Fruit fly (Drosophila melanogaster) whole organism, embryonic: ENCODE measurements around the gene SclB.
A peak's percentile ranks its signal among the peaks of the same experiment; 100 is the strongest.

Source experiments
- Ada2b ChIP-seq: fragments of 200-800 bp; sonication (Bioruptor generic); IDR thresholded peaks from 2 replicates; pipeline ENCODE4 v1.3.6; 2022; ENCODE audit warnings: missing biosample characterization, missing genetic modification characterization
- CG10267 ChIP-seq: fragments of 200-800 bp; sonication (Bioruptor generic); optimal IDR thresholded peaks from 2 replicates; lab custom pipeline; 2018; ENCODE audit warnings: missing biosample characterization, mild to moderate bottlenecking, missing genetic modification characterization, moderate library complexity
- CG10462 ChIP-seq: fragments of 200-800 bp; sonication (Bioruptor generic); optimal IDR thresholded peaks from 2 replicates; lab custom pipeline; 2016; ENCODE audit warnings: missing biosample characterization, missing genetic modification characterization
- CG10565 ChIP-seq: fragments of 200-800 bp; sonication (Bioruptor generic); optimal IDR thresholded peaks from 3 replicates; lab custom pipeline; 2016; ENCODE audit warnings: missing biosample characterization, mild to moderate bottlenecking, missing genetic modification characterization
- CG11398 ChIP-seq: fragments of 200-800 bp; sonication (Bioruptor generic); optimal IDR thresholded peaks from 2 replicates; lab custom pipeline; 2016; ENCODE audit warnings: missing biosample characterization, missing genetic modification characterization
- CG11560 ChIP-seq: fragments of 200-800 bp; sonication (Bioruptor generic); IDR thresholded peaks from 3 replicates; pipeline ENCODE4 v1.3.6; 2022; ENCODE audit warnings: missing biosample characterization, missing genetic modification characterization
- CG12391 ChIP-seq: fragments of 200-800 bp; sonication (Bioruptor generic); optimal IDR thresholded peaks from 3 replicates; lab custom pipeline; 2018; ENCODE audit warnings: missing biosample characterization, mild to moderate bottlenecking, missing genetic modification characterization, moderate library complexity
- CG12744 ChIP-seq: fragments of 200-800 bp; sonication (Bioruptor generic); optimal IDR thresholded peaks from 2 replicates; lab custom pipeline; 2016; ENCODE audit warnings: missing biosample characterization, missing genetic modification characterization
- CG13296 ChIP-seq: fragments of 200-800 bp; sonication (Bioruptor generic); optimal IDR thresholded peaks from 3 replicates; lab custom pipeline; 2018; ENCODE audit warnings: missing biosample characterization, mild to moderate bottlenecking, missing genetic modification characterization
- CG1529 ChIP-seq: fragments of 200-800 bp; sonication (Bioruptor generic); optimal IDR thresholded peaks from 3 replicates; lab custom pipeline; 2018; ENCODE audit warnings: missing biosample characterization, missing genetic modification characterization
- CG15479 ChIP-seq: fragments of 200-800 bp; sonication (Bioruptor generic); optimal IDR thresholded peaks from 3 replicates; lab custom pipeline; 2019; ENCODE audit warnings: missing biosample characterization, mild to moderate bottlenecking, missing genetic modification characterization, moderate library complexity
- CG16863 ChIP-seq: fragments of 200-800 bp; sonication (Bioruptor generic); optimal IDR thresholded peaks from 3 replicates; lab custom pipeline; 2016; ENCODE audit warnings: missing biosample characterization, missing genetic modification characterization
- CG17186 ChIP-seq: fragments of 200-800 bp; sonication (Bioruptor generic); optimal IDR thresholded peaks from 3 replicates; lab custom pipeline; 2017; ENCODE audit warnings: missing biosample characterization, missing genetic modification reagents, missing genetic modification characterization
- CG18619 ChIP-seq: fragments of 200-800 bp; sonication (Bioruptor generic); optimal IDR thresholded peaks from 3 replicates; lab custom pipeline; 2017; ENCODE audit warnings: missing biosample characterization, mild to moderate bottlenecking, missing genetic modification characterization
- CG2199 ChIP-seq: fragments of 200-800 bp; sonication (Bioruptor generic); IDR thresholded peaks from 3 replicates; pipeline ENCODE4 v1.3.6; 2022; ENCODE audit warnings: missing biosample characterization, missing genetic modification characterization
- CG3065 ChIP-seq: fragments of 200-800 bp; sonication (Bioruptor generic); optimal IDR thresholded peaks from 2 replicates; lab custom pipeline; 2016; ENCODE audit warnings: missing biosample characterization, missing genetic modification characterization
- CG32767 ChIP-seq: fragments of 200-800 bp; sonication (Bioruptor generic); IDR thresholded peaks from 2 replicates; pipeline ENCODE4 v1.3.6; 2022; ENCODE audit warnings: missing biosample characterization, missing genetic modification characterization
- CG34376 ChIP-seq: fragments of 200-800 bp; sonication (Bioruptor generic); optimal IDR thresholded peaks from 2 replicates; lab custom pipeline; 2018; ENCODE audit warnings: missing biosample characterization, mild to moderate bottlenecking, missing genetic modification characterization
- CG6791 ChIP-seq: fragments of 200-800 bp; sonication (Bioruptor generic); IDR thresholded peaks from 3 replicates; pipeline ENCODE4 v1.3.6; 2022; ENCODE audit warnings: missing biosample characterization, missing genetic modification characterization; ENCODE audit not compliant: partially characterized antibody
- CG8388 ChIP-seq: fragments of 200-800 bp; sonication (Bioruptor generic); optimal IDR thresholded peaks from 2 replicates; lab custom pipeline; 2019; ENCODE audit warnings: missing biosample characterization, mild to moderate bottlenecking, missing genetic modification characterization, moderate library complexity
- Dad ChIP-seq: fragments of 200-800 bp; sonication (Bioruptor generic); optimal IDR thresholded peaks from 3 replicates; lab custom pipeline; 2016; ENCODE audit warnings: missing biosample characterization, missing genetic modification characterization
- Ets65A ChIP-seq: fragments of 200-800 bp; sonication (Bioruptor generic); peaks from one replicate; lab custom pipeline; 2016; ENCODE audit warnings: missing biosample characterization, missing genetic modification characterization
- GATAe ChIP-seq: fragments of 200-800 bp; sonication (Bioruptor generic); conservative IDR thresholded peaks from 2 replicates; pipeline ENCODE4 v1.3.6; 2022; ENCODE audit warnings: missing biosample characterization, missing genetic modification characterization
- Hey ChIP-seq: fragments of 200-800 bp; sonication (Bioruptor generic); optimal IDR thresholded peaks from 3 replicates; lab custom pipeline; 2018; ENCODE audit warnings: missing biosample characterization, mild to moderate bottlenecking, missing genetic modification characterization
- HmgZ ChIP-seq: fragments of 200-800 bp; sonication (Bioruptor generic); optimal IDR thresholded peaks from 2 replicates; lab custom pipeline; 2018; ENCODE audit warnings: missing biosample characterization, mild to moderate bottlenecking, missing genetic modification characterization
- Jarid2 ChIP-seq: fragments of 200-800 bp; sonication (Bioruptor generic); optimal IDR thresholded peaks from 3 replicates; lab custom pipeline; 2017; ENCODE audit warnings: mild to moderate bottlenecking, missing biosample characterization, missing genetic modification reagents, missing genetic modification characterization
- Med ChIP-seq: fragments of 200-800 bp; sonication (Bioruptor generic); peaks from one replicate; lab custom pipeline; 2016; ENCODE audit warnings: missing biosample characterization, missing genetic modification characterization, mild to moderate bottlenecking, inconsistent platforms, moderate library complexity
- Pdp1 ChIP-seq, 2 experiments: fragments of 200-800 bp; sonication (Bioruptor generic); optimal IDR thresholded peaks; 3 replicates each; lab custom pipeline; 2016; ENCODE audit warnings: missing biosample characterization in 2 of 2, missing genetic modification characterization in 2 of 2, mild to moderate bottlenecking in 1 of 2, moderate library complexity in 1 of 2
- Rx ChIP-seq: fragments of 200-800 bp; sonication (Bioruptor generic); IDR thresholded peaks from 2 replicates; pipeline ENCODE4 v1.3.6; 2022; ENCODE audit warnings: missing biosample characterization, missing genetic modification characterization
- Sry-β ChIP-seq: fragments of 200-800 bp; sonication (Bioruptor generic); optimal IDR thresholded peaks from 2 replicates; lab custom pipeline; 2018; ENCODE audit warnings: missing biosample characterization, mild to moderate bottlenecking, missing genetic modification characterization, moderate library complexity
- Vsx1 ChIP-seq: fragments of 200-800 bp; sonication (Bioruptor generic); optimal IDR thresholded peaks from 2 replicates; lab custom pipeline; 2017; ENCODE audit warnings: missing biosample characterization, mild to moderate bottlenecking, missing genetic modification characterization, missing genetic modification reagents
- ap ChIP-seq: fragments of 200-800 bp; sonication (Bioruptor generic); IDR thresholded peaks from 2 replicates; pipeline ENCODE4 v1.3.6; 2022; ENCODE audit warnings: missing biosample characterization, missing genetic modification characterization
- chinmo ChIP-seq: fragments of 200-800 bp; sonication (Bioruptor generic); IDR thresholded peaks from 4 replicates; pipeline ENCODE4 v1.3.6; 2022; ENCODE audit warnings: missing biosample characterization, missing genetic modification characterization; ENCODE audit not compliant: partially characterized antibody
- exex ChIP-seq: fragments of 200-800 bp; sonication (Bioruptor generic); optimal IDR thresholded peaks from 4 replicates; lab custom pipeline; 2018; ENCODE audit warnings: missing biosample characterization, mild to moderate bottlenecking, missing genetic modification characterization, moderate library complexity
- grn ChIP-seq: fragments of 200-800 bp; sonication (Bioruptor generic); optimal IDR thresholded peaks from 3 replicates; lab custom pipeline; 2017; ENCODE audit warnings: missing biosample characterization, missing genetic modification characterization
- gt ChIP-seq: fragments of 200-800 bp; sonication (Bioruptor generic); IDR thresholded peaks from 2 replicates; pipeline ENCODE4 v1.3.6; 2022; ENCODE audit warnings: missing biosample characterization, missing genetic modification characterization
- jigr1 ChIP-seq: fragments of 200-800 bp; sonication (Bioruptor generic); IDR thresholded peaks from 3 replicates; pipeline ENCODE4 v1.3.6; 2022; ENCODE audit warnings: missing biosample characterization, missing genetic modification characterization
- knrl ChIP-seq: fragments of 200-800 bp; sonication (Bioruptor generic); IDR thresholded peaks from 3 replicates; pipeline ENCODE4 v1.3.6; 2022; ENCODE audit warnings: missing biosample characterization, missing genetic modification characterization; ENCODE audit not compliant: partially characterized antibody
- maf-S ChIP-seq: fragments of 200-800 bp; sonication (Bioruptor generic); optimal IDR thresholded peaks from 2 replicates; lab custom pipeline; 2016; ENCODE audit warnings: missing biosample characterization, missing genetic modification characterization
- mirr ChIP-seq: fragments of 200-800 bp; sonication (Bioruptor generic); optimal IDR thresholded peaks from 3 replicates; lab custom pipeline; 2018; ENCODE audit warnings: missing biosample characterization, mild to moderate bottlenecking, missing genetic modification characterization
- odd ChIP-seq: fragments of 200-800 bp; sonication (Bioruptor generic); optimal IDR thresholded peaks from 2 replicates; lab custom pipeline; 2017; ENCODE audit warnings: missing biosample characterization, mild to moderate bottlenecking, missing genetic modification characterization
- ro ChIP-seq: fragments of 200-800 bp; sonication (Bioruptor generic); IDR thresholded peaks from 2 replicates; pipeline ENCODE4 v1.3.6; 2022; ENCODE audit warnings: missing biosample characterization, missing genetic modification characterization
- salm ChIP-seq: fragments of 200-800 bp; sonication (Bioruptor generic); optimal IDR thresholded peaks from 2 replicates; lab custom pipeline; 2018; ENCODE audit warnings: missing biosample characterization, mild to moderate bottlenecking, missing genetic modification characterization
- schlank ChIP-seq: fragments of 200-800 bp; sonication (Bioruptor generic); optimal IDR thresholded peaks from 2 replicates; lab custom pipeline; 2018; ENCODE audit warnings: missing biosample characterization, mild to moderate bottlenecking, missing genetic modification characterization
- slp2 ChIP-seq: fragments of 200-800 bp; sonication (Bioruptor generic); optimal IDR thresholded peaks from 2 replicates; lab custom pipeline; 2016; ENCODE audit warnings: missing biosample characterization, missing genetic modification characterization
- sug ChIP-seq: fragments of 200-800 bp; optimal IDR thresholded peaks from 2 replicates; lab custom pipeline; 2019; ENCODE audit warnings: missing biosample characterization, mild to moderate bottlenecking, missing genetic modification characterization, moderate library complexity
- ttk ChIP-seq: fragments of 200-800 bp; sonication (Bioruptor generic); IDR thresholded peaks from 2 replicates; pipeline ENCODE4 v2.1.2; 2022; ENCODE audit warnings: missing biosample characterization, missing genetic modification characterization
- usp ChIP-seq: fragments of >200 bp; optimal IDR thresholded peaks from 2 replicates; lab custom pipeline; 2017; ENCODE audit warnings: missing biosample characterization, missing genetic modification characterization
- vnd ChIP-seq: fragments of 200-800 bp; sonication (Bioruptor generic); IDR thresholded peaks from 3 replicates; pipeline ENCODE4 v1.3.6; 2022; ENCODE audit warnings: missing biosample characterization, missing genetic modification characterization; ENCODE audit not compliant: partially characterized antibody

SclB gene

dm6 chr2L:16799496-16799895 is 38.3 kb upstream of the SclB start:
- TF ChIP-seq CG12744 (GFP tag; lab: Kevin White, UChicago) (no peak), exex (tag; lab: Kevin White, UChicago) (peak; percentile 90), mirr (GFP tag; lab: Kevin White, UChicago) (peak; percentile 91), Jarid2 (peak; percentile 17), sug (tag; lab: Kevin White, UChicago) (peak; percentile 31), vnd (GFP tag; lab: Robert Waterston, UW) (no peak), grn (GFP tag; lab: Kevin White, UChicago) (peak; percentile 73), CG8388 (no peak), CG17186 (GFP tag; lab: Kevin White, UChicago) (no peak), GATAe (GFP tag; lab: Robert Waterston, UW) (peak; percentile 93), Med (GFP tag; lab: Kevin White, UChicago) (peak; percentile 15), CG34376 (GFP tag; lab: Kevin White, UChicago) (peak; percentile 16), Sry-β (GFP tag; lab: Kevin White, UChicago) (no peak), Hey (tag; lab: Kevin White, UChicago) (no peak), ttk (GFP tag; lab: Robert Waterston, UW) (no peak)

- TF ChIP-seq CG16863 (GFP tag; lab: Kevin White, UChicago), result no peak
- TF ChIP-seq Ets65A (GFP tag; lab: Kevin White, UChicago), result peak; percentile 13
- no peak for TF ChIP-seq Dad (GFP tag; lab: Kevin White, UChicago)
- TF ChIP-seq CG12391 (tag; lab: Kevin White, UChicago), result no peak
- no peak for TF ChIP-seq ap (GFP tag; lab: Robert Waterston, UW)
- TF ChIP-seq Rx (GFP tag; lab: Robert Waterston, UW), result no peak
- no peak for TF ChIP-seq CG32767 (GFP tag; lab: Robert Waterston, UW)
- TF ChIP-seq maf-S (GFP tag; lab: Kevin White, UChicago), result no peak
- TF ChIP-seq CG18619 (GFP tag; lab: Kevin White, UChicago), result no peak
- peak; percentile 2 for TF ChIP-seq salm (tag; lab: Kevin White, UChicago)
- TF ChIP-seq schlank (tag; lab: Kevin White, UChicago), result no peak
- no peak for TF ChIP-seq CG13296 (GFP tag; lab: Kevin White, UChicago)
- no peak for TF ChIP-seq usp
- no peak for TF ChIP-seq Ada2b (GFP tag; lab: Robert Waterston, UW)
- no peak for TF ChIP-seq jigr1 (GFP tag; lab: Robert Waterston, UW)
- 0 out of 4 replicates have a peak, but pooled peaks have one; percentile 18 for TF ChIP-seq chinmo (GFP tag; lab: Robert Waterston, UW)
- TF ChIP-seq CG6791, result no peak
- no peak for TF ChIP-seq CG15479 (GFP tag; lab: Kevin White, UChicago)
- TF ChIP-seq CG10267 (tag; lab: Kevin White, UChicago), result no peak
- TF ChIP-seq knrl (GFP tag; lab: Robert Waterston, UW), result no peak
- no peak for TF ChIP-seq ro (GFP tag; lab: Robert Waterston, UW)
- TF ChIP-seq slp2 (GFP tag; lab: Kevin White, UChicago), result no peak
- no peak for TF ChIP-seq gt (GFP tag; lab: Robert Waterston, UW)
- no peak for TF ChIP-seq CG1529 (GFP tag; lab: Kevin White, UChicago)
- TF ChIP-seq odd (GFP tag; lab: Kevin White, UChicago), result peak; percentile 33
- no peak for TF ChIP-seq CG17186 (GFP tag; lab: Kevin White, UChicago)
- no peak for TF ChIP-seq CG3065 (GFP tag; lab: Kevin White, UChicago)
- TF ChIP-seq CG2199 (GFP tag; lab: Robert Waterston, UW), result no peak
- TF ChIP-seq CG10565, result no peak
- TF ChIP-seq Vsx1 (GFP tag; lab: Kevin White, UChicago), result no peak
- no peak for TF ChIP-seq Pdp1 (GFP tag; optimal IDR thresholded peaks at IDR 0.05; lab: Kevin White, UChicago)
- no peak for TF ChIP-seq CG10462 (GFP tag; lab: Kevin White, UChicago)
- TF ChIP-seq HmgZ (tag; lab: Kevin White, UChicago), result peak; percentile 4
- no peak for TF ChIP-seq CG11560 (tag; lab: Robert Waterston, UW)
- TF ChIP-seq CG11398 (GFP tag; lab: Kevin White, UChicago), result no peak
- peak; percentile 99 for TF ChIP-seq exex (tag; lab: Kevin White, UChicago)
These were observed 36.1 kb upstream of the SclB start for dm6 chr2L:16801578-16802152.
